Worm (Caenorhabditis elegans): ENCODE measurements around the gene gpr-1.

gpr-1 gene

DNA sequence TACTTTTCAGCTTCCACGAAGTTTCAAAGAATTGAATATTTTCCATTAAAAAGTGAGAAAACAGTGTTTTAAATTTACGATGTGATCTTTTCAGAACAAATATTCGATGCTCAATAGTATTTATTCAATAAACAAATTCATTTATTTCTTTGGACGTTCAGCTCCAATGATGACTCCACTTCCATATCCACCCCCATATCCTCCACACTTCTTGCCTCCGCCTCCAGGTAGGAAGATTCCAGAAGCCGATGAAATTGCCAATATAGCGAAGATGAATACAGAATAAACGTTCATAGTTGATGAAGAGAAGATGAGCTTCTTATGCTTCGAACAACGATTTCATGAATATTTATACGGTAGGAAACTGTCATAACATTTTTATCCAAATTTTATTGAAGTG is 39.5 kb upstream of the gpr-1 start, which contains the start of gene fip-3:
fip-3 (minus strand) TSS at position 294 of the 400 bp plus-strand sequence.
- no peak for TF ChIP-seq ztf-11 (tag; optimal IDR thresholded peaks at IDR 0.05)
- TF ChIP-seq crh-2 (tag; optimal IDR thresholded peaks at IDR 0.05), result no peak
- no peak for TF ChIP-seq mbf-1 (tag; optimal IDR thresholded peaks at IDR 0.05)
- TF ChIP-seq dmd-4 (tag; optimal IDR thresholded peaks at IDR 0.05), result no peak
- TF ChIP-seq sem-4 (tag; optimal IDR thresholded peaks at IDR 0.05), result no peak
- no peak for TF ChIP-seq nhr-77 (tag; optimal IDR thresholded peaks at IDR 0.05)
- TF ChIP-seq nhr-129 (tag; optimal IDR thresholded peaks at IDR 0.05), result no peak
- TF ChIP-seq R02D3.7 (tag; optimal IDR thresholded peaks at IDR 0.05), result no peak
- no peak for TF ChIP-seq ztf-1 (GFP tag; conservative IDR thresholded peaks at IDR 0.05)
- TF ChIP-seq mdl-1 (tag; optimal IDR thresholded peaks at IDR 0.05), result no peak
- TF ChIP-seq nhr-6 (tag; optimal IDR thresholded peaks at IDR 0.05), result no peak
- TF ChIP-seq nhr-10 (tag; optimal IDR thresholded peaks at IDR 0.05), result no peak
- no peak for TF ChIP-seq lsy-2 (tag; optimal IDR thresholded peaks at IDR 0.05)
- TF ChIP-seq nhr-25 (tag; optimal IDR thresholded peaks at IDR 0.05), result no peak
- TF ChIP-seq skn-1 (tag; optimal IDR thresholded peaks at IDR 0.05), result no peak

DNA sequence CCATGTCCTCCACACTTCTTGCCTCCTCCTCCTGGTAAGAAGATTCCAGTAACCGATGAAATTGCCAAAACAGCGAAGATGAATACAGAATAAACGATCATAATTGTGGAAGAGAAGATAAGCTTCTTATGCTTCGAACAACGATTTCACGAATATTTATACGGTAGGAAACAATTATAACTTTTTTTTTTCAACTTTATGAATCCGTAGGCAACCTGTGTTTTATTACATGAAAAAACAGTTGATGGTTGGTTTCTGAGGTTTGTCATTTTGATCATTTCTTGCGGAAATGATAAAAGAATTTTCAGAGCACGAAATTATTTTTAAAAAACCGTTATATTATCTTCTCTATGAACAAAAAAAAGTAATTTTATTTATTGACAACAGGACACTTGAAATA is 37.9 kb upstream of the gpr-1 start, which contains the start of gene fipr-16:
fipr-16 (minus strand) TSS at position 101 of the 400 bp plus-strand sequence.
- TF ChIP-seq nhr-12 (tag; optimal IDR thresholded peaks at IDR 0.05) (no peak), aly-2 (tag; optimal IDR thresholded peaks at IDR 0.05) (no peak), ceh-16 (tag; optimal IDR thresholded peaks at IDR 0.05) (no peak), nhr-10 (tag; optimal IDR thresholded peaks at IDR 0.05) (no peak), ZK546.5 (tag; optimal IDR thresholded peaks at IDR 0.05) (no peak), unc-62 (GFP tag; optimal IDR thresholded peaks at IDR 0.05) (no peak), ztf-11 (tag; optimal IDR thresholded peaks at IDR 0.05) (no peak), nhr-21 (tag; optimal IDR thresholded peaks at IDR 0.05) (no peak), mbf-1 (tag; optimal IDR thresholded peaks at IDR 0.05) (no peak), F13H6.1 (tag; optimal IDR thresholded peaks at IDR 0.05) (no peak), C34F6.9 (tag; optimal IDR thresholded peaks at IDR 0.05) (no peak), nhr-129 (tag; optimal IDR thresholded peaks at IDR 0.05) (no peak), snpc-4 (tag; optimal IDR thresholded peaks at IDR 0.05) (no peak), nhr-77 (tag; optimal IDR thresholded peaks at IDR 0.05) (no peak)

DNA sequence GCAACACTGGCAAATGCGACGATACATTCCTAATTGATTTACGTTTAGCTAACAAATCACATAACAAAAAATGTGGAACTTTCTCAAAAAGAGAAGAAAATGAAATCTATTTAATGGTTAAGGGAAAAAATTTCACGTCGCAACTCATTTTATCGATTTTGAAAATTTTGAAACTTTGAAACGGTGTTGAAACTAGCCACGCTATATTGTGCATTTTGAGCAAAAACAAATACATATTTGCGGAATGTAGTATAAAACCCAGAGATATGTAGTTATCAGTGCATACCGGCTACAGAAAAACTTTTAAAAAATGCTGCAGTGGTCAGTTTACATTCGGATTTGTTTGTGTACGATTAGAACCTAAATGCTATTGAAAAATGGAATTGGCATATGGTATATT is 35.1 kb upstream of the gpr-1 start, which contains the start of gene C06E1.7:
C06E1.7 (minus strand) TSS at position 101 of the 400 bp plus-strand sequence.
- TF ChIP-seq skn-1 (tag; optimal IDR thresholded peaks at IDR 0.05) (no peak), crh-2 (tag; optimal IDR thresholded peaks at IDR 0.05) (no peak), ztf-1 (GFP tag; conservative IDR thresholded peaks at IDR 0.05) (no peak), snpc-4 (tag; optimal IDR thresholded peaks at IDR 0.05) (no peak), lsy-2 (tag; optimal IDR thresholded peaks at IDR 0.05) (no peak), lin-13 (GFP tag; optimal IDR thresholded peaks at IDR 0.05) (no peak), ama-1 (optimal IDR thresholded peaks at IDR 0.05) (no peak), egl-27 (tag; optimal IDR thresholded peaks at IDR 0.05) (no peak), nhr-21 (tag; optimal IDR thresholded peaks at IDR 0.05) (no peak)

DNA sequence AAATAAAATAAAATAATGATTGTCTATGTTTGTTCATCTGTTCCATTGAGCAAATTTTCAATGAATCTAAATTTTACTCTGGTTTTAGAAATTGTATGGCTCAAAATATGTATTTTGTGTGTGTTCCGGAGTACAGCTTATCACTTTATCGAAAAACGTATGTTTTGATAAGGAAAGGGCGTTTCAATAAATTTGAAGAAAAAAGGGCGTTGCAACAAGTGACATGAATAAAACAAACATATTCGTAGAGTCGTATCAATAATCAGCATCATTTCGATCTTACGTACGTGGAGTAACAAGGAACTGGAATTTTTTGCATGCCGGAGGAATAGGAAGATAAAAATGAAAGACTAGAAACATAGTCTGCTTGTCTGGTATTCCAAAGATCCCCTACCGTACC is 34.6 kb upstream of the gpr-1 start:
- TF ChIP-seq sma-9 (GFP tag; optimal IDR thresholded peaks at IDR 0.05), result peak; percentile 55
- no peak for TF ChIP-seq sma-9 (tag; optimal IDR thresholded peaks at IDR 0.05)
- peak; percentile 1 for TF ChIP-seq crh-2 (tag; optimal IDR thresholded peaks at IDR 0.05)
- TF ChIP-seq ztf-1 (GFP tag; conservative IDR thresholded peaks at IDR 0.05), result no peak
- peak; percentile 90 for TF ChIP-seq fos-1 (tag; optimal IDR thresholded peaks at IDR 0.05)
- no peak for TF ChIP-seq gmeb-1 (tag; optimal IDR thresholded peaks at IDR 0.05)

DNA sequence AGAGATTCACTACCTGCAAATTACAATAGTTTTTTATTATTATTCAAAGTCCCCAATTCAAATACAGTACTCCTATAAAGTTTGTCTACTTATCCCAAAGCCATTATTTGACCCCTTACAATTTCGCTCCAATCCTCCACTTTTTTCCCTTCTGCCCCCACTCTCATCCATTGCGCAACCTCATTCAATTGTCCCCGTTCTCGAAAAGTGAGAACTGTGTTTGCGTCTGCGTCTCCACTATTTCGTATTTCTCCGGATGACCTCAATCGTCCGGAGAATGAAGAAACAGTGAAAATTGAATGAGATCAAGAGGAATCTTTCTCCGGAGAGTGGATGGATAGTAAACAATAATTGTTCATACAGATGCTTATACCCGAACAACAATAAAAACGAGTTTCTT is 32.0 kb upstream of the gpr-1 start:
- TF ChIP-seq peb-1 (tag; optimal IDR thresholded peaks at IDR 0.05), result no peak
- no peak for TF ChIP-seq nhr-23 (tag; optimal IDR thresholded peaks at IDR 0.05)
- TF ChIP-seq gmeb-1 (tag; optimal IDR thresholded peaks at IDR 0.05), result no peak
- no peak for TF ChIP-seq aly-2 (tag; optimal IDR thresholded peaks at IDR 0.05)
- no peak for TF ChIP-seq nhr-6 (tag; optimal IDR thresholded peaks at IDR 0.05)
- TF ChIP-seq nhr-21 (tag; optimal IDR thresholded peaks at IDR 0.05), result no peak
- no peak for TF ChIP-seq lin-13 (GFP tag; optimal IDR thresholded peaks at IDR 0.05)
- no peak for TF ChIP-seq C34F6.9 (tag; optimal IDR thresholded peaks at IDR 0.05)
- TF ChIP-seq nhr-237 (tag; optimal IDR thresholded peaks at IDR 0.05), result no peak
- no peak for TF ChIP-seq lsy-2 (tag; optimal IDR thresholded peaks at IDR 0.05)
- no peak for TF ChIP-seq ceh-82 (tag; optimal IDR thresholded peaks at IDR 0.05)
- TF ChIP-seq sma-9 (GFP tag; optimal IDR thresholded peaks at IDR 0.05), result no peak
- TF ChIP-seq sma-9 (tag; optimal IDR thresholded peaks at IDR 0.05), result no peak
- TF ChIP-seq ztf-1 (GFP tag; conservative IDR thresholded peaks at IDR 0.05), result no peak
- no peak for TF ChIP-seq nhr-129 (tag; optimal IDR thresholded peaks at IDR 0.05)
- no peak for TF ChIP-seq crh-2 (tag; optimal IDR thresholded peaks at IDR 0.05)
- no peak for TF ChIP-seq elt-1 (tag; optimal IDR thresholded peaks at IDR 0.05)
- no peak for TF ChIP-seq F13H6.1 (tag; optimal IDR thresholded peaks at IDR 0.05)
- no peak for TF ChIP-seq egl-27 (tag; optimal IDR thresholded peaks at IDR 0.05)
- no peak for TF ChIP-seq mab-5 (tag; optimal IDR thresholded peaks at IDR 0.05)
- no peak for TF ChIP-seq nhr-25 (tag; optimal IDR thresholded peaks at IDR 0.05)
